Worm (Caenorhabditis elegans) whole organism, L1 larva: ENCODE results near the gene Y41C4A.11.

ENCODE experiments used
- alr-1 ChIP-seq: fragments of 200-800 bp; sonication (Bioruptor generic); optimal IDR thresholded peaks from 2 replicates; lab custom pipeline; 2018; ENCODE audit warnings: borderline replicate concordance, mild to moderate bottlenecking, missing genetic modification characterization, missing compliant biosample characterization
- ceh-8 ChIP-seq: fragments of 200-800 bp; sonication (Bioruptor generic); optimal IDR thresholded peaks from 2 replicates; lab custom pipeline; 2018; ENCODE audit warnings: mild to moderate bottlenecking, missing genetic modification characterization, moderate library complexity, missing compliant biosample characterization
- efl-1 ChIP-seq, 4 experiments: fragments of 150-350 bp; optimal IDR thresholded peaks in 3 of 4; peaks in 1 of 4; 1 replicate in 1 of 4; 2 replicates in 3 of 4; lab custom pipeline; 2014; ENCODE audit warnings: missing biosample characterization in 2 of 4, missing genetic modification characterization in 2 of 4, missing genetic modification reagents in 2 of 4
- elt-2 ChIP-seq: sonication (generic microtip); optimal IDR thresholded peaks from 2 replicates; lab custom pipeline; 2016; ENCODE audit warnings: missing genetic modification characterization, mild to moderate bottlenecking, inconsistent platforms, missing compliant biosample characterization, missing genetic modification reagents
- isw-1 ChIP-seq: fragments of 200-800 bp; sonication (Bioruptor generic); IDR thresholded peaks from 2 replicates; pipeline ENCODE4 v1.3.6; 2022; ENCODE audit warnings: missing genetic modification characterization, missing compliant biosample characterization

DNA sequence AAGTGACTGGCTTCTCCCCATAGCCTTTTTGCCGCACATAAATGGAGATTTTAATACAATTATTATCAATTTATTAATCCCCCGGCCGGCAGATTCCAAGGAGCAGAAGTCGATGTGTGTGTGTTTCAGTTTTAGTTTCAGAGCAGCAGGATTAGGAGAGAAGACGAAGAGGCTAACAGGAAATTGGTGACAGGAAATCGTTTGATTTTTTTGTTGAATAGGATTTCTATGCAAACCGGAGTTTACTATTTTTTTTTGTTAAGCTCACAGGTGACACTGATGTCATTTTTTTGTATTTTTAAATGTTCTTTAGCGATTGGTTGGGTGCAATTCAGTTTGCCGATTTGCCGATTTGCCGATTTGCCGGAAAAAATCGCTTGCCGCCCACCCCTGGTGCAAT lies 39.1 kb upstream of the Y41C4A.11 start:
- TF ChIP-seq efl-1 (optimal IDR thresholded peaks at IDR 0.05; lab: Kevin White, UChicago) (no peak), efl-1 (GFP tag; optimal IDR thresholded peaks at IDR 0.05 in 1 of 2; lab: Kevin White, UChicago) (no peak), alr-1 (tag; lab: Kevin White, UChicago) (no peak), elt-2 (tag; lab: Kevin White, UChicago) (no peak), ceh-8 (GFP tag; lab: Kevin White, UChicago) (no peak), isw-1 (GFP tag; lab: Robert Waterston, UW) (no peak)
